Fruit fly (Drosophila melanogaster): ENCODE results near the gene CG33298.

The CG33298 gene

DNA sequence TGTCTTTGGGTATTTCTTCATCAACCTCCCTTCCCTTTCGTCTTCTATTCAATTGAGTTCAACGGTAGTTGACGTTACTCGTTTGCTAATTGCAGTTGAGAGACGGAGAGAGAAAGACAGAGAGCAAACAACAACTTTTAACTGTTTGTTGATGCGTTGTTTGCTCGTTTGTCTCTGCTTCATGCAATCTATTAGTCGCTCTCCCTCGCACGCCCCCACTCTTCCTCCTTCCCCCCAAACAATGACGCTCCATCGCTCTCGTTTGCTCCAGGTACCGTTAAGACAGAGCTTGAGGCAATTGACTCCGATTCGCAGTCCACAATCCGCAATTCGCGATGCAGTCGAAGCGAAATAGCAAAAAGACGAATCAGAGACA lies 2.0 kb downstream of the CG33298 start:
- TF ChIP-seq Sp1 (GFP tag; optimal IDR thresholded peaks at IDR 0.05) = no peak
- TF ChIP-seq Rel (GFP tag; optimal IDR thresholded peaks at IDR 0.05) = no peak
- peak; percentile 25 for TF ChIP-seq Rel (tag; optimal IDR thresholded peaks at IDR 0.05)
- TF ChIP-seq HLH106 (tag; optimal IDR thresholded peaks at IDR 0.05) = no peak
- TF ChIP-seq Hr83 (GFP tag; optimal IDR thresholded peaks at IDR 0.05; ENCODE audit: poor library complexity, severe bottlenecking) = no peak
- TF ChIP-seq psq (GFP tag; optimal IDR thresholded peaks at IDR 0.05) = peak; percentile 42

DNA sequence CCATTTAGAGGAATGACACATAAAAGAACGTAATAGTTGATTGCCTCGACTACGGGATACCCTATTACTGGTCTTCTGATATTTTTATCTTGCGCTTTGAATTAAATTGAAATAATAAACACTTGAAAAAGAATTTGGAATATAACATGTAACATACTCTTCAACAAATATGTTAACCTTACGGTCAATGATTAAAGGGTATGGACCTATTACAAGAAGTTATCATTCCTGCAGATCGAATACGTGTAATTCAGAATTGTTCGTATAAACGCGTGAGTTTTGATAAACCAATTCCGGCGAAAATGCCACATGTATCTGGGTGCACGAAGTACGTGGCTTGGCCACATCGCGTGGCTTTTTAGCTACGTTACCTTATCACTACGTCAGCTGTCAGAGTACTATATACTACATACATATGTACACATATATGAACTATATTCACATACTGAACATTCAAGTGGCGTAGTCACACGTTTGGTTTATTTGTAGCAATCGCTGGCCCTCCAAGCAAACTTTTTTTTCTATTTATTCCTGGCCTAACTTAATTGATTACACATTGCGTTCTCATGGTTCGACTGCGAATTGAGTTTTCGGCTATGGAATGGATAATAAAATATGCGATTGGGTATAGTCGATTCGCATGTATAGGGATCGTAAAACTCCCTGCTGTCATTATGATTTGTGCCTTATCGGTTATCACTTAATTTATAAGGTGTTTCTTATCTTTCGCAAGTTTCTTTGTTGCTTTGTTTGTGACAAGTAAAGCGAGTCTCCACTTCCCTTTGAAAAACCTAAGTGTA lies 3.1 kb downstream of the CG33298 start:
- TF ChIP-seq OdsH (GFP tag; optimal IDR thresholded peaks at IDR 0.05) = peak; percentile 41
- peak; percentile 4 for TF ChIP-seq sv (GFP tag; optimal IDR thresholded peaks at IDR 0.05)
- TF ChIP-seq rgr (GFP tag; optimal IDR thresholded peaks at IDR 0.05) = peak; percentile 39
- TF ChIP-seq dl (GFP tag; optimal IDR thresholded peaks at IDR 0.05; ENCODE audit: insufficient read depth in 1 of 2, partially characterized antibody in 2 of 2) = no peak
- peak; percentile 23 for TF ChIP-seq br (GFP tag; optimal IDR thresholded peaks at IDR 0.05)
- peak; percentile 24 for TF ChIP-seq h (GFP tag; optimal IDR thresholded peaks at IDR 0.05)
- peak; percentile 3 for TF ChIP-seq psq (GFP tag; optimal IDR thresholded peaks at IDR 0.05)
- peak; percentile 23 for TF ChIP-seq woc (GFP tag; optimal IDR thresholded peaks at IDR 0.05)
- TF ChIP-seq pan (optimal IDR thresholded peaks at IDR 0.05) = no peak
- TF ChIP-seq Hr78 (GFP tag; optimal IDR thresholded peaks at IDR 0.05) = no peak
- peak; percentile 19 for TF ChIP-seq Hnf4 (GFP tag; optimal IDR thresholded peaks at IDR 0.05)
- peak; percentile 53 for TF ChIP-seq ey (GFP tag; optimal IDR thresholded peaks at IDR 0.05)
- TF ChIP-seq fru (GFP tag; optimal IDR thresholded peaks at IDR 0.05) = peak; percentile 30
- TF ChIP-seq CrebA (GFP tag; optimal IDR thresholded peaks at IDR 0.05; ENCODE audit: borderline replicate concordance) = peak; percentile 78

DNA sequence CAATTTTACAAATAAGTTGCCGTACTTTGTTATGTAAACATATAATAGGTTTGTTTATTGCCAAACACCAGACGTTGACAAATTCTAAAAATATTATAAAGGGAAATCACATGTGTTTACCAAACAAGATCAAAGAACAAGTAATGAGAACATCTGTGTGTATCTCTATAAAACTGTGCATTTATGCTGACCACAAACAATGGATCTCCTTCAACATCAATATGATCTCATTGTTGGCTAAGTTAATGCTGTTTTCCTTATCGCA lies 3.6 kb downstream of the CG33298 start:
- no peak for TF ChIP-seq CG32264 (GFP tag; optimal IDR thresholded peaks at IDR 0.05)
- no peak for TF ChIP-seq Rel (GFP tag; optimal IDR thresholded peaks at IDR 0.05)
- TF ChIP-seq Rel (tag; optimal IDR thresholded peaks at IDR 0.05) = peak; percentile 81
- TF ChIP-seq psq (GFP tag; optimal IDR thresholded peaks at IDR 0.05) = no peak

- no peak for TF ChIP-seq Sp1 (GFP tag; optimal IDR thresholded peaks at IDR 0.05)
- TF ChIP-seq Rel (GFP tag; optimal IDR thresholded peaks at IDR 0.05) = no peak
- TF ChIP-seq Rel (tag; optimal IDR thresholded peaks at IDR 0.05) = no peak
- no peak for TF ChIP-seq CrebA (GFP tag; optimal IDR thresholded peaks at IDR 0.05; ENCODE audit: borderline replicate concordance)
- no peak for TF ChIP-seq rgr (GFP tag; optimal IDR thresholded peaks at IDR 0.05)
- TF ChIP-seq lola (GFP tag; optimal IDR thresholded peaks at IDR 0.05) = no peak
- no peak for TF ChIP-seq foxo (GFP tag; optimal IDR thresholded peaks at IDR 0.05)
- no peak for TF ChIP-seq br (GFP tag; optimal IDR thresholded peaks at IDR 0.05)
- no peak for TF ChIP-seq usp (GFP tag; optimal IDR thresholded peaks at IDR 0.05)
- no peak for TF ChIP-seq Hr83 (GFP tag; optimal IDR thresholded peaks at IDR 0.05; ENCODE audit: poor library complexity, severe bottlenecking)
- TF ChIP-seq jim (GFP tag; optimal IDR thresholded peaks at IDR 0.05) = no peak
- TF ChIP-seq tai (GFP tag; optimal IDR thresholded peaks at IDR 0.05) = no peak
- no peak for TF ChIP-seq Dfd (GFP tag; optimal IDR thresholded peaks at IDR 0.05)
- no peak for TF ChIP-seq Mio (GFP tag; optimal IDR thresholded peaks at IDR 0.05)
- TF ChIP-seq dmrt93B (GFP tag; optimal IDR thresholded peaks at IDR 0.05) = no peak
- TF ChIP-seq Abd-B (GFP tag; optimal IDR thresholded peaks at IDR 0.05) = no peak
- TF ChIP-seq Hr78 (GFP tag; optimal IDR thresholded peaks at IDR 0.05) = no peak
- no peak for TF ChIP-seq Hnf4 (GFP tag; optimal IDR thresholded peaks at IDR 0.05)
- TF ChIP-seq ey (GFP tag; optimal IDR thresholded peaks at IDR 0.05) = no peak
- TF ChIP-seq OdsH (GFP tag; optimal IDR thresholded peaks at IDR 0.05) = no peak
- TF ChIP-seq Vsx2 (GFP tag; optimal IDR thresholded peaks at IDR 0.05; ENCODE audit: partially characterized antibody) = no peak
Observed at dm6 chr2L:9500454-9500853, 5.2 kb downstream of the CG33298 start.

- peak; percentile 64 for TF ChIP-seq h (GFP tag; optimal IDR thresholded peaks at IDR 0.05)
- no peak for TF ChIP-seq Hr83 (GFP tag; optimal IDR thresholded peaks at IDR 0.05; ENCODE audit: poor library complexity, severe bottlenecking)
- peak; percentile 67 for TF ChIP-seq sv (GFP tag; optimal IDR thresholded peaks at IDR 0.05)
- TF ChIP-seq rgr (GFP tag; optimal IDR thresholded peaks at IDR 0.05) = peak; percentile 43
- TF ChIP-seq br (GFP tag; optimal IDR thresholded peaks at IDR 0.05) = peak; percentile 11
- TF ChIP-seq psq (GFP tag; optimal IDR thresholded peaks at IDR 0.05) = peak; percentile 26
- TF ChIP-seq CrebA (GFP tag; optimal IDR thresholded peaks at IDR 0.05; ENCODE audit: borderline replicate concordance) = no peak
- no peak for TF ChIP-seq dmrt93B (GFP tag; optimal IDR thresholded peaks at IDR 0.05)
- TF ChIP-seq Mio (GFP tag; optimal IDR thresholded peaks at IDR 0.05) = no peak
- TF ChIP-seq Dfd (GFP tag; optimal IDR thresholded peaks at IDR 0.05) = no peak
- TF ChIP-seq woc (GFP tag; optimal IDR thresholded peaks at IDR 0.05) = no peak
- TF ChIP-seq OdsH (GFP tag; optimal IDR thresholded peaks at IDR 0.05) = peak; percentile 32
- peak; percentile 12 for TF ChIP-seq brk (GFP tag; optimal IDR thresholded peaks at IDR 0.05)
- TF ChIP-seq dsf (GFP tag; optimal IDR thresholded peaks at IDR 0.05; ENCODE audit: borderline replicate concordance) = no peak
- no peak for TF ChIP-seq sage (GFP tag; optimal IDR thresholded peaks at IDR 0.05)
- peak; percentile 5 for TF ChIP-seq fru (GFP tag; optimal IDR thresholded peaks at IDR 0.05)
- TF ChIP-seq Rel (GFP tag; optimal IDR thresholded peaks at IDR 0.05) = no peak
- peak; percentile 17 for TF ChIP-seq Rel (tag; optimal IDR thresholded peaks at IDR 0.05)
- TF ChIP-seq Vsx2 (GFP tag; optimal IDR thresholded peaks at IDR 0.05; ENCODE audit: partially characterized antibody) = no peak
- TF ChIP-seq foxo (GFP tag; optimal IDR thresholded peaks at IDR 0.05) = peak in 1 of 2 experiments; percentile 58
- TF ChIP-seq Hnf4 (GFP tag; optimal IDR thresholded peaks at IDR 0.05) = peak; percentile 0
- no peak for TF ChIP-seq lola (GFP tag; optimal IDR thresholded peaks at IDR 0.05)
- TF ChIP-seq ey (GFP tag; optimal IDR thresholded peaks at IDR 0.05) = peak; percentile 39
- no peak for TF ChIP-seq CG32264 (GFP tag; optimal IDR thresholded peaks at IDR 0.05)
Observed at dm6 chr2L:9502786-9503443, 7.6 kb downstream of the CG33298 start.
